Worm (Caenorhabditis elegans): ENCODE results near the gene hot-9.
A peak's percentile ranks its signal among the peaks of the same experiment; 100 is the strongest.

Gene hot-9

ce11 chrIV:5083832-5084231 is 38.5 kb upstream of the hot-9 start:
- TF ChIP-seq lin-15B (tag; optimal IDR thresholded peaks at IDR 0.05) (no peak), efl-1 (optimal IDR thresholded peaks at IDR 0.05) (peak in 1 of 2 experiments; percentile 13), efl-1 (GFP tag; optimal IDR thresholded peaks at IDR 0.05 in 1 of 2) (no peak), egl-27 (tag; optimal IDR thresholded peaks at IDR 0.05) (no peak), isw-1 (GFP tag; IDR thresholded peaks at IDR 0.05) (no peak), hlh-17 (GFP tag; optimal IDR thresholded peaks at IDR 0.05; ENCODE audit: borderline replicate concordance) (no peak), tlp-1 (tag; optimal IDR thresholded peaks at IDR 0.05) (no peak), nhr-76 (tag; optimal IDR thresholded peaks at IDR 0.05) (no peak), sup-37 (GFP tag; optimal IDR thresholded peaks at IDR 0.05) (no peak)

ce11 chrIV:5082900-5083530 is 37.7 kb upstream of the hot-9 start, which contains the start of gene pygo-1:
pygo-1 (plus strand) TSS chrIV:5083303.
- TF ChIP-seq nhr-237 (tag; optimal IDR thresholded peaks at IDR 0.05), result no peak
- TF ChIP-seq pqm-1 (tag; optimal IDR thresholded peaks at IDR 0.05), result no peak
- peak; percentile 93 for TF ChIP-seq blmp-1 (tag; optimal IDR thresholded peaks at IDR 0.05)
- peak in 1 of 2 experiments; percentile 20 for TF ChIP-seq lsy-2 (tag; optimal IDR thresholded peaks at IDR 0.05)
- peak; percentile 32 for TF ChIP-seq nhr-71 (tag; optimal IDR thresholded peaks at IDR 0.05)
- peak; percentile 41 for TF ChIP-seq rnt-1 (tag; optimal IDR thresholded peaks at IDR 0.05)
- TF ChIP-seq efl-3 (GFP tag; optimal IDR thresholded peaks at IDR 0.05), result no peak
- no peak for TF ChIP-seq egl-13 (tag; optimal IDR thresholded peaks at IDR 0.05)
- peak; percentile 16 for TF ChIP-seq mep-1 (tag; optimal IDR thresholded peaks at IDR 0.05)
- peak; percentile 39 for TF ChIP-seq snu-23 (GFP tag; optimal IDR thresholded peaks at IDR 0.05)
- TF ChIP-seq lin-14 (GFP tag; optimal IDR thresholded peaks at IDR 0.05), result peak; percentile 24
- TF ChIP-seq zag-1 (tag; optimal IDR thresholded peaks at IDR 0.05), result no peak
- TF ChIP-seq nhr-85 (tag), result peak; percentile 68
- TF ChIP-seq efl-1 (optimal IDR thresholded peaks at IDR 0.05), result no peak
- TF ChIP-seq efl-1 (GFP tag; optimal IDR thresholded peaks at IDR 0.05 in 1 of 2), result peak in 1 of 2 experiments; percentile 86

- TF ChIP-seq skn-1 (tag; optimal IDR thresholded peaks at IDR 0.05) (no peak), jun-1 (tag; optimal IDR thresholded peaks at IDR 0.05) (no peak), unc-30 (tag; optimal IDR thresholded peaks at IDR 0.05) (no peak), snu-23 (GFP tag; optimal IDR thresholded peaks at IDR 0.05) (no peak), ceh-8 (GFP tag; optimal IDR thresholded peaks at IDR 0.05) (no peak), tbx-2 (tag; optimal IDR thresholded peaks at IDR 0.05) (no peak), lin-13 (GFP tag; optimal IDR thresholded peaks at IDR 0.05) (no peak), sup-37 (GFP tag; optimal IDR thresholded peaks at IDR 0.05) (no peak), hlh-17 (GFP tag; optimal IDR thresholded peaks at IDR 0.05; ENCODE audit: borderline replicate concordance) (no peak), egl-27 (tag; optimal IDR thresholded peaks at IDR 0.05) (no peak), nhr-11 (tag; optimal IDR thresholded peaks at IDR 0.05) (no peak), nhr-237 (tag; optimal IDR thresholded peaks at IDR 0.05) (no peak), aha-1 (tag; optimal IDR thresholded peaks at IDR 0.05) (no peak), ama-1 (optimal IDR thresholded peaks at IDR 0.05) (no peak), mab-9 (GFP tag; IDR thresholded peaks at IDR 0.05) (no peak), unc-130 (tag; optimal IDR thresholded peaks at IDR 0.05) (no peak), egl-13 (tag; optimal IDR thresholded peaks at IDR 0.05) (no peak), lin-14 (GFP tag; optimal IDR thresholded peaks at IDR 0.05) (peak; percentile 82), nhr-19 (GFP tag; conservative IDR thresholded peaks at IDR 0.05) (no peak), C04F5.9 (tag; optimal IDR thresholded peaks at IDR 0.05) (no peak), aly-2 (tag; optimal IDR thresholded peaks at IDR 0.05) (no peak), hpl-2 (GFP tag; optimal IDR thresholded peaks at IDR 0.05) (no peak), isw-1 (GFP tag; IDR thresholded peaks at IDR 0.05) (no peak), unc-62 (GFP tag; optimal IDR thresholded peaks at IDR 0.05) (no peak), mep-1 (tag; optimal IDR thresholded peaks at IDR 0.05) (peak; percentile 38), nhr-71 (tag; optimal IDR thresholded peaks at IDR 0.05) (peak; percentile 34), fkh-10 (GFP tag; optimal IDR thresholded peaks at IDR 0.05) (peak; percentile 51), mdl-1 (tag; optimal IDR thresholded peaks at IDR 0.05) (no peak), fkh-4 (tag; optimal IDR thresholded peaks at IDR 0.05; ENCODE audit: borderline replicate concordance) (no peak), dpl-1 (GFP tag; optimal IDR thresholded peaks at IDR 0.05) (no peak), rnt-1 (tag; optimal IDR thresholded peaks at IDR 0.05) (peak; percentile 9), efl-3 (GFP tag; optimal IDR thresholded peaks at IDR 0.05) (no peak), zag-1 (tag; optimal IDR thresholded peaks at IDR 0.05) (no peak), dsc-1 (tag; optimal IDR thresholded peaks at IDR 0.05) (peak; percentile 2), ces-1 (GFP tag; optimal IDR thresholded peaks at IDR 0.05) (no peak), elt-3 (tag; optimal IDR thresholded peaks at IDR 0.05) (no peak), unc-86 (tag; optimal IDR thresholded peaks at IDR 0.05) (no peak), nhr-77 (tag; optimal IDR thresholded peaks at IDR 0.05) (no peak), nhr-47 (tag; optimal IDR thresholded peaks at IDR 0.05) (no peak)
Observed at ce11 chrIV:5081122-5081521, 35.8 kb upstream of the hot-9 start.

Data from whole organism, L1 larva.